Fruit fly (Drosophila melanogaster): ENCODE results near the gene mtgo.

The mtgo gene

dm6 chr2L:16710677-16711076 lies 165.9 kb downstream of the mtgo start:
- TF ChIP-seq CG10431 (GFP tag; optimal IDR thresholded peaks at IDR 0.05) (peak; percentile 86), Awh (GFP tag; IDR thresholded peaks at IDR 0.05) (peak; percentile 20; the same call in 1 of the 2 replicates), fd102C (GFP tag; optimal IDR thresholded peaks at IDR 0.05) (no peak), Med (GFP tag) (peak; percentile 14), nerfin-2 (GFP tag; IDR thresholded peaks at IDR 0.05; ENCODE audit: partially characterized antibody) (no peak), CG2875 (GFP tag; optimal IDR thresholded peaks at IDR 0.05) (peak; percentile 18), nau (GFP tag; optimal IDR thresholded peaks at IDR 0.05) (peak; percentile 18), CG17385 (GFP tag; optimal IDR thresholded peaks at IDR 0.05) (peak; percentile 25), CG15514 (GFP tag; optimal IDR thresholded peaks at IDR 0.05) (no peak), CG14860 (GFP tag; IDR thresholded peaks at IDR 0.05; ENCODE audit: partially characterized antibody) (no peak), Asciz (GFP tag; optimal IDR thresholded peaks at IDR 0.05) (peak; percentile 25), CG1603 (tag; optimal IDR thresholded peaks at IDR 0.05) (peak; percentile 6), ATbp (GFP tag; optimal IDR thresholded peaks at IDR 0.05) (peak; percentile 35), ci (GFP tag; IDR thresholded peaks at IDR 0.05) (0 out of 3 replicates have a peak, but pooled peaks have one; percentile 38), kni (GFP tag; optimal IDR thresholded peaks at IDR 0.05) (peak; percentile 68), CG4360 (GFP tag; IDR thresholded peaks at IDR 0.05) (0 out of 2 replicates have a peak, but pooled peaks have one; percentile 14), eve (GFP tag; optimal IDR thresholded peaks at IDR 0.05) (peak in 1 of 2 experiments; percentile 31), Xrp1 (GFP tag; IDR thresholded peaks at IDR 0.05) (0 out of 2 replicates have a peak, but pooled peaks have one; percentile 11), CG11695 (GFP tag; IDR thresholded peaks at IDR 0.05) (0 out of 3 replicates have a peak, but pooled peaks have one; percentile 9)

DNA sequence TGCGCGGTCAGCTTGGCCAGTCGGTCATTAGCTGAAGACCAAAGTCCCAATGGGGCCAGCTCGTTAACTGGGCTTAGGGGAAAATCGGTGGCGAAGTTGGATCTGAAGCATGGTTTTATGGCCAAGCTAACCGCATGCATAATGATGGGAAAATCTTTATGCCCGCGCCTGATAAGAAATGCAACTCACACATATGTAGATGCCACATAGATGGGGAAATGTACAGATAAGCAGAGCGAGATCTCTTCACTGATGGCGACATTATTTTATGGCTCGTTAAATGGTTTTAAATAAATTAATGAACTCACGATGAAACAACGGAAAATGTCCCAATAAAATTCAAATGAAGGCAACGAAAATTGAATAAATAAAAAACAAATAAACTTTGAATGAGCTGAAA lies 167.1 kb downstream of the mtgo start:
- no peak for TF ChIP-seq Hr51 (GFP tag; optimal IDR thresholded peaks at IDR 0.05)
- TF ChIP-seq ci (GFP tag; IDR thresholded peaks at IDR 0.05), result 0 out of 3 replicates have a peak, but pooled peaks have one; percentile 36
- no peak for TF ChIP-seq fru (optimal IDR thresholded peaks at IDR 0.05)
- no peak for TF ChIP-seq nmo (GFP tag; optimal IDR thresholded peaks at IDR 0.05)
- no peak for TF ChIP-seq gt (GFP tag; IDR thresholded peaks at IDR 0.05)
- no peak for TF ChIP-seq lov (optimal IDR thresholded peaks at IDR 0.05)
- no peak for TF ChIP-seq lov (GFP tag; IDR thresholded peaks at IDR 0.05)
- TF ChIP-seq CG3995 (GFP tag; optimal IDR thresholded peaks at IDR 0.05), result no peak
- peak; percentile 65 for TF ChIP-seq grn (GFP tag; optimal IDR thresholded peaks at IDR 0.05)
- TF ChIP-seq CG5953 (GFP tag; IDR thresholded peaks at IDR 0.05), result no peak
- peak in 1 of 2 experiments; percentile 44 for TF ChIP-seq Hr78 (GFP tag; optimal IDR thresholded peaks at IDR 0.05)
- TF ChIP-seq bbx (GFP tag; IDR thresholded peaks at IDR 0.05; ENCODE audit: partially characterized antibody), result no peak
- TF ChIP-seq H2.0 (GFP tag; IDR thresholded peaks at IDR 0.05), result no peak
- TF ChIP-seq CG3065 (GFP tag; optimal IDR thresholded peaks at IDR 0.05), result no peak
- no peak for TF ChIP-seq btn (GFP tag; optimal IDR thresholded peaks at IDR 0.05)
- peak; percentile 71 for TF ChIP-seq abd-A (tag; optimal IDR thresholded peaks at IDR 0.05)
- TF ChIP-seq vvl (GFP tag; IDR thresholded peaks at IDR 0.05), result peak; percentile 82
- TF ChIP-seq CG18619 (GFP tag; optimal IDR thresholded peaks at IDR 0.05), result no peak
- no peak for TF ChIP-seq CG14860 (GFP tag; IDR thresholded peaks at IDR 0.05; ENCODE audit: partially characterized antibody)
- TF ChIP-seq caup (GFP tag; optimal IDR thresholded peaks at IDR 0.05; ENCODE audit: severe bottlenecking), result no peak
- no peak for TF ChIP-seq tx (GFP tag; optimal IDR thresholded peaks at IDR 0.05)
- no peak for TF ChIP-seq gcm2 (GFP tag; optimal IDR thresholded peaks at IDR 0.05)
- no peak for TF ChIP-seq Bdp1 (GFP tag; optimal IDR thresholded peaks at IDR 0.05)
- no peak for TF ChIP-seq CG4617 (GFP tag; optimal IDR thresholded peaks at IDR 0.05; ENCODE audit: borderline replicate concordance)
- no peak for TF ChIP-seq lilli (GFP tag; optimal IDR thresholded peaks at IDR 0.05)
- TF ChIP-seq Trl (optimal IDR thresholded peaks at IDR 0.05), result no peak
- no peak for TF ChIP-seq Trl (GFP tag; optimal IDR thresholded peaks at IDR 0.05)
- TF ChIP-seq CG13123 (GFP tag; optimal IDR thresholded peaks at IDR 0.05), result no peak
- no peak for TF ChIP-seq CG1603 (tag; optimal IDR thresholded peaks at IDR 0.05)
- TF ChIP-seq Hsf (GFP tag; optimal IDR thresholded peaks at IDR 0.05), result no peak
- no peak for TF ChIP-seq ap (GFP tag; IDR thresholded peaks at IDR 0.05)
- no peak for TF ChIP-seq en (GFP tag; optimal IDR thresholded peaks at IDR 0.05)
- TF ChIP-seq CG17802 (tag; optimal IDR thresholded peaks at IDR 0.05), result no peak
- peak; percentile 2 for TF ChIP-seq oc (tag; optimal IDR thresholded peaks at IDR 0.05)

Data from whole organism, embryonic.